Worm (Caenorhabditis elegans) whole organism, L2 larva: ENCODE measurements around the gene cyp-33C11.

Source experiments
- F13H6.1 ChIP-seq: sonication (generic microtip); optimal IDR thresholded peaks from 2 replicates; lab custom pipeline; 2016; ENCODE audit warnings: missing genetic modification characterization, missing compliant biosample characterization
- ceh-16 ChIP-seq: fragments of 150-350 bp; optimal IDR thresholded peaks from 2 replicates; lab custom pipeline; 2014; ENCODE audit warnings: missing biosample characterization, missing genetic modification characterization
- ceh-82 ChIP-seq: fragments of 150-350 bp; optimal IDR thresholded peaks from 2 replicates; lab custom pipeline; 2014; ENCODE audit warnings: missing biosample characterization, missing genetic modification characterization
- fos-1 ChIP-seq: fragments of 150-350 bp; optimal IDR thresholded peaks from 2 replicates; lab custom pipeline; 2014; ENCODE audit warnings: missing biosample characterization, missing genetic modification characterization
- lin-13 ChIP-seq: fragments of 150-350 bp; optimal IDR thresholded peaks from 2 replicates; lab custom pipeline; 2014; ENCODE audit warnings: missing biosample characterization, missing genetic modification reagents, missing genetic modification characterization
- mdl-1 ChIP-seq, 2 experiments: fragments of 150-350 bp in 1 of 2; sonication (generic microtip) in 1 of 2; optimal IDR thresholded peaks; 2 replicates each; lab custom pipeline; 2017; ENCODE audit warnings: missing biosample characterization in 2 of 2, missing genetic modification characterization in 2 of 2
- nhr-10 ChIP-seq: sonication (generic microtip); optimal IDR thresholded peaks from 2 replicates; lab custom pipeline; 2017; ENCODE audit warnings: missing biosample characterization, missing genetic modification characterization
- nhr-11 ChIP-seq: fragments of 150-350 bp; optimal IDR thresholded peaks from 2 replicates; lab custom pipeline; 2014; ENCODE audit warnings: missing biosample characterization, missing genetic modification characterization
- nhr-25 ChIP-seq: fragments of 150-350 bp; sonication (generic microtip); optimal IDR thresholded peaks from 3 replicates; lab custom pipeline; 2014; ENCODE audit warnings: missing biosample characterization, missing genetic modification characterization
- sem-4 ChIP-seq: fragments of 150-350 bp; optimal IDR thresholded peaks from 2 replicates; lab custom pipeline; 2014; ENCODE audit warnings: missing biosample characterization, missing genetic modification reagents, missing genetic modification characterization
- sma-9 ChIP-seq, 2 experiments: fragments of 150-350 bp in 1 of 2; sonication (generic microtip) in 1 of 2; optimal IDR thresholded peaks; 2 replicates each; lab custom pipeline; 2014 to 2016; ENCODE audit warnings: missing genetic modification characterization in 2 of 2, mild to moderate bottlenecking in 1 of 2, missing biosample characterization in 1 of 2, missing compliant biosample characterization in 1 of 2, missing genetic modification reagents in 1 of 2, moderate library complexity in 1 of 2
- unc-55 ChIP-seq: fragments of 150-350 bp; sonication (generic microtip); optimal IDR thresholded peaks from 3 replicates; lab custom pipeline; 2014; ENCODE audit warnings: missing biosample characterization, missing genetic modification reagents, missing genetic modification characterization
- unc-62 ChIP-seq: fragments of 150-350 bp; optimal IDR thresholded peaks from 2 replicates; lab custom pipeline; 2014; ENCODE audit warnings: missing biosample characterization, missing genetic modification reagents, missing genetic modification characterization
- ztf-1 ChIP-seq: fragments of 200-800 bp; sonication (Bioruptor generic); conservative IDR thresholded peaks from 2 replicates; pipeline ENCODE4 v1.3.6; 2022; ENCODE audit warnings: missing genetic modification characterization, missing compliant biosample characterization

DNA sequence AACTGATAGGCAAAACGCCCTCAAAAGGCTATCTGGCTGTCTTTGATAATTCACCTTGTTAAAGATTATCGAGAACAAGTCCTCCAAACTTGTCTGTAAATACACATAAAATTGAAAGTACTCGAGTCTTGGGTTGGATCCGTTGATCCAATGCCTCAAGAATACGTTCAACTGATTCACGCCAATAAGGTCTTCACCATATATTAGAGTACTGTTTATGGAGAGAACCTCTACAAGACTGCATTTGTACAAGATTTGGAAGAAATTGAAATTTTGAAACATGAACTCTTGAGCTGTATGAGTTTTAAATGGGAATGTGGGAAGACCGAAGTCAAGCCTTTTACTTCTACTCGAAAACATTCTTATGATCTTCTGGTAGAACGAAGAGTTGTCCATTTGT is 10.1 kb upstream of the cyp-33C11 start:
- no peak for TF ChIP-seq sma-9 (GFP tag; optimal IDR thresholded peaks at IDR 0.05; lab: Kevin White, UChicago)
- TF ChIP-seq sma-9 (tag; optimal IDR thresholded peaks at IDR 0.05; lab: Kevin White, UChicago): no peak
- no peak for TF ChIP-seq F13H6.1 (tag; lab: Kevin White, UChicago)
- TF ChIP-seq nhr-25: no peak
- no peak for TF ChIP-seq nhr-11 (tag; lab: Kevin White, UChicago)
- TF ChIP-seq lin-13 (GFP tag; lab: Kevin White, UChicago): no peak
- no peak for TF ChIP-seq ceh-16 (tag; lab: Kevin White, UChicago)
- no peak for TF ChIP-seq mdl-1 (tag; optimal IDR thresholded peaks at IDR 0.05; lab: Kevin White, UChicago)
- TF ChIP-seq ceh-82 (tag; lab: Kevin White, UChicago): no peak
- TF ChIP-seq nhr-10 (tag; lab: Kevin White, UChicago): no peak
- TF ChIP-seq fos-1 (tag; lab: Kevin White, UChicago): no peak
- no peak for TF ChIP-seq sem-4 (tag; lab: Kevin White, UChicago)
- no peak for TF ChIP-seq ztf-1 (GFP tag; lab: Robert Waterston, UW)
- no peak for TF ChIP-seq unc-55 (GFP tag; lab: Kevin White, UChicago)
- no peak for TF ChIP-seq unc-62 (GFP tag; lab: Kevin White, UChicago)
